Worm (Caenorhabditis elegans) whole organism, L2 larva: ENCODE data around the gene egl-1.

Experiments used
- F13H6.1 ChIP-seq: sonication (generic microtip); optimal IDR thresholded peaks from 2 replicates; lab custom pipeline; 2016; ENCODE audit warnings: missing genetic modification characterization, missing compliant biosample characterization
- R02D3.7 ChIP-seq: fragments of 150-350 bp; optimal IDR thresholded peaks from 2 replicates; lab custom pipeline; 2014; ENCODE audit warnings: missing biosample characterization, missing genetic modification characterization
- ZK546.5 ChIP-seq: sonication (generic microtip); optimal IDR thresholded peaks from 2 replicates; lab custom pipeline; 2017; ENCODE audit warnings: missing biosample characterization, missing genetic modification characterization
- alr-1 ChIP-seq: fragments of 150-350 bp; optimal IDR thresholded peaks from 2 replicates; lab custom pipeline; 2014; ENCODE audit warnings: missing biosample characterization, missing genetic modification characterization
- aly-2 ChIP-seq: fragments of 150-350 bp; optimal IDR thresholded peaks from 2 replicates; lab custom pipeline; 2014; ENCODE audit warnings: missing biosample characterization, missing genetic modification characterization
- ama-1 ChIP-seq: fragments of 150-350 bp; optimal IDR thresholded peaks from 2 replicates; lab custom pipeline; 2018; ENCODE audit warnings: inconsistent platforms
- blmp-1 ChIP-seq: sonication (generic microtip); optimal IDR thresholded peaks from 2 replicates; lab custom pipeline; 2017; ENCODE audit warnings: missing genetic modification characterization, mild to moderate bottlenecking, missing compliant biosample characterization, antibody characterized with exemption, moderate library complexity; ENCODE audit not compliant: insufficient read depth
- ceh-16 ChIP-seq: fragments of 150-350 bp; optimal IDR thresholded peaks from 2 replicates; lab custom pipeline; 2014; ENCODE audit warnings: missing biosample characterization, missing genetic modification characterization
- crh-2 ChIP-seq: sonication (generic microtip); optimal IDR thresholded peaks from 2 replicates; lab custom pipeline; 2017; ENCODE audit warnings: missing biosample characterization, missing genetic modification characterization
- elt-1 ChIP-seq: fragments of 150-350 bp; optimal IDR thresholded peaks from 2 replicates; lab custom pipeline; 2014; ENCODE audit warnings: missing biosample characterization, missing genetic modification characterization
- fos-1 ChIP-seq: fragments of 150-350 bp; optimal IDR thresholded peaks from 2 replicates; lab custom pipeline; 2014; ENCODE audit warnings: missing biosample characterization, missing genetic modification characterization
- lin-11 ChIP-seq: fragments of 150-350 bp; sonication (generic microtip); optimal IDR thresholded peaks from 2 replicates; lab custom pipeline; 2014; ENCODE audit warnings: missing biosample characterization, missing genetic modification characterization, inconsistent platforms, mixed read lengths
- lin-13 ChIP-seq: fragments of 150-350 bp; optimal IDR thresholded peaks from 2 replicates; lab custom pipeline; 2014; ENCODE audit warnings: missing biosample characterization, missing genetic modification reagents, missing genetic modification characterization
- lin-39 ChIP-seq: fragments of 150-350 bp; optimal IDR thresholded peaks from 2 replicates; lab custom pipeline; 2014; ENCODE audit warnings: missing biosample characterization, missing genetic modification reagents, missing genetic modification characterization
- mbf-1 ChIP-seq: sonication (generic microtip); optimal IDR thresholded peaks from 2 replicates; lab custom pipeline; 2017; ENCODE audit warnings: missing biosample characterization, missing genetic modification characterization
- mdl-1 ChIP-seq, 2 experiments: fragments of 150-350 bp in 1 of 2; sonication (generic microtip) in 1 of 2; optimal IDR thresholded peaks; 2 replicates each; lab custom pipeline; 2017; ENCODE audit warnings: missing biosample characterization in 2 of 2, missing genetic modification characterization in 2 of 2
- nhr-10 ChIP-seq: sonication (generic microtip); optimal IDR thresholded peaks from 2 replicates; lab custom pipeline; 2017; ENCODE audit warnings: missing biosample characterization, missing genetic modification characterization
- nhr-12 ChIP-seq: fragments of 150-350 bp; optimal IDR thresholded peaks from 2 replicates; lab custom pipeline; 2014; ENCODE audit warnings: missing biosample characterization, missing genetic modification characterization
- nhr-129 ChIP-seq: fragments of 150-350 bp; optimal IDR thresholded peaks from 2 replicates; lab custom pipeline; 2014; ENCODE audit warnings: missing biosample characterization, missing genetic modification characterization
- nhr-23 ChIP-seq: fragments of 150-350 bp; optimal IDR thresholded peaks from 2 replicates; lab custom pipeline; 2014; ENCODE audit warnings: missing biosample characterization, missing genetic modification reagents, missing genetic modification characterization
- nhr-6 ChIP-seq: fragments of 150-350 bp; optimal IDR thresholded peaks from 2 replicates; lab custom pipeline; 2014; ENCODE audit warnings: missing biosample characterization, missing genetic modification characterization
- nhr-77 ChIP-seq: fragments of 150-350 bp; optimal IDR thresholded peaks from 2 replicates; lab custom pipeline; 2014; ENCODE audit warnings: missing biosample characterization, missing genetic modification characterization
- peb-1 ChIP-seq: fragments of 150-350 bp; optimal IDR thresholded peaks from 2 replicates; lab custom pipeline; 2014; ENCODE audit warnings: missing biosample characterization, missing genetic modification characterization
- sem-4 ChIP-seq: fragments of 150-350 bp; optimal IDR thresholded peaks from 2 replicates; lab custom pipeline; 2014; ENCODE audit warnings: missing biosample characterization, missing genetic modification reagents, missing genetic modification characterization
- sma-9 ChIP-seq, 2 experiments: fragments of 150-350 bp in 1 of 2; sonication (generic microtip) in 1 of 2; optimal IDR thresholded peaks; 2 replicates each; lab custom pipeline; 2014 to 2016; ENCODE audit warnings: missing genetic modification characterization in 2 of 2, mild to moderate bottlenecking in 1 of 2, missing biosample characterization in 1 of 2, missing compliant biosample characterization in 1 of 2, missing genetic modification reagents in 1 of 2, moderate library complexity in 1 of 2
- snpc-4 ChIP-seq: fragments of 150-350 bp; optimal IDR thresholded peaks from 2 replicates; lab custom pipeline; 2014; ENCODE audit warnings: missing biosample characterization, missing genetic modification characterization
- unc-55 ChIP-seq: fragments of 150-350 bp; sonication (generic microtip); optimal IDR thresholded peaks from 3 replicates; lab custom pipeline; 2014; ENCODE audit warnings: missing biosample characterization, missing genetic modification reagents, missing genetic modification characterization
- unc-62 ChIP-seq: fragments of 150-350 bp; optimal IDR thresholded peaks from 2 replicates; lab custom pipeline; 2014; ENCODE audit warnings: missing biosample characterization, missing genetic modification reagents, missing genetic modification characterization
- zag-1 ChIP-seq: fragments of 150-350 bp; optimal IDR thresholded peaks from 2 replicates; lab custom pipeline; 2014; ENCODE audit warnings: missing biosample characterization, missing genetic modification characterization
- ztf-1 ChIP-seq: fragments of 200-800 bp; sonication (Bioruptor generic); conservative IDR thresholded peaks from 2 replicates; pipeline ENCODE4 v1.3.6; 2022; ENCODE audit warnings: missing genetic modification characterization, missing compliant biosample characterization
- ztf-11 ChIP-seq: sonication (generic microtip); optimal IDR thresholded peaks from 2 replicates; lab custom pipeline; 2017; ENCODE audit warnings: missing biosample characterization, missing genetic modification characterization

Gene egl-1

DNA sequence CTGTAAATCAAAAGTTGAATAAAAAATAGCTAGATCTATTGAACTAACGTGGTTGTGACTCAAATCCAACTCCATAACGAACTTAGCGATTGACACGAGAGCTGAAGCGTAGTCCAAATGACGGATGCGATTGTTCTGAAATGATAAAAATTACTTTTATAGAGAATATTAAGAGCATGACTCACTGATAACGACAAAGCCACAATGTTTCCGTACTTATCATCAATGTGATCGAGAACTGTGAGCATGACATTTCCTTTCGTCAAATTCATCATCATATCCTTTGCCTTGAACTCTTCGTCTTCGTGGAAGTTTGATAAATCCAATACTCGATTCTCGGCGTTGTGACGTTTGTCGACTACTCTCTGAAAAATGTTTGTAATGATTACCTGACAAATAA is 18.1 kb downstream of the egl-1 start:
- no peak for TF ChIP-seq unc-62 (GFP tag; lab: Kevin White, UChicago)
- peak; percentile 93 for TF ChIP-seq fos-1 (tag; lab: Kevin White, UChicago)

DNA sequence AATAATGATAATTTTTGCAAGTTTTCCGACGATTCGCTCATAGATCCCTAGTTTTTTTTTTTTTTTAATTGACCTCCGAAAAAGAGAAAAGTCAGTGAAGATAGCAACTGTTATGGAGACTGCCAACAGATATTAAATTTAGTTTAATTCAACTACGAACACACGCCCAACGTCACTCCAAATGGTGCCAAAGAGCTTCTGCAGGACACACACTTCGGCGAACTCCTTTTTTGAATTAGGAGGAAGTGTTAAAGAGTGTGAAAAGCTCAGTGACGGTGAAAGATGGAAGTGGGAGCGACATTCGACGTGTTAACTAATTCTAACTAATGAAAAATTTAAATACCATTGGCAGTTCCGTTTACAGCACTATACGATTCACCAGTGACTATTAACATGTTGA is 20.2 kb downstream of the egl-1 start:
- TF ChIP-seq unc-62 (GFP tag; lab: Kevin White, UChicago), result no peak
- peak; percentile 7 for TF ChIP-seq unc-55
- TF ChIP-seq, all 48 proteins: peak for 1

DNA sequence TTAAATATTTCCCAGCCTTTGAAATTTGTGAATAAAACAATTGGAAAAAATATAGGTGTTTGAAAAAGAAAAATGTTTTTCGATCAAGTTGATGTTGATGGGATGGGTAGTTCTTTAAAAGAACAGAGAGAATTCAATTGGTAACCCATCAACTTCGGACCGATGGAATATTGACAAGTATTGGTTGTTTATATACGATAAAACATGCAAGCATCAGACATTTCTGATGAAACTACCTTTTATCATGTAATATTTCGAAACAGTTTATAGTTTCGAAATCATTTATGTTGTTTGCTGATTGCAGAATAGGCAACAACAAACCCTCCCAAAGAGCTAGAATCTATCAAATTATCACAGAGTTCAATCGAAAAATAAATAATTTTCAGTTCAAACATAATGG is 22.3 kb downstream of the egl-1 start:
- TF ChIP-seq snpc-4 (tag; lab: Kevin White, UChicago), result peak; percentile 69
- TF ChIP-seq aly-2, result no peak
- TF ChIP-seq nhr-129 (tag; lab: Kevin White, UChicago), result peak; percentile 45

DNA sequence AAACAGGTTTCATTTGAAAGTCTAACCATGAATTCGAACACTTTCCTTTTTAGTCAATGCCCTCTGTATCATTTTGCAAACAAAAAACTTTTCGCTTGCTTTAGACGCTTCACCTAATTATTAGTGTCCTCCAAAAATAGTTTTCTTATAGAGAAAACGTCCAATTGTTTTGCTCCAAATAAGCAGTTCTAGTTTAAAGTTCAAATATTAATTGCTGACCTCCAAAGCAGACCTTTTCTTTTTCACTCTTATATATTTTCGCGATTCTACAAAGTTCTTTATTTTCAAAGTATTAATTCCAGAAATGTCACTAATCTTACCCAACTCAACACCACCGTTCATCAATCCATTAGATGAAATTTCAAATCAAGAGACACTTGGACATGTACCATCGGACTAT is 23.4 kb downstream of the egl-1 start, which contains the start of gene gnrr-2:
gnrr-2 (plus strand) TSS at position 301 of the 400 bp plus-strand sequence.
- TF ChIP-seq ZK546.5 (tag; lab: Kevin White, UChicago) (no peak), nhr-6 (tag; lab: Kevin White, UChicago) (no peak), ceh-16 (tag; lab: Kevin White, UChicago) (no peak), unc-62 (GFP tag; lab: Kevin White, UChicago) (no peak), nhr-77 (tag; lab: Kevin White, UChicago) (no peak), alr-1 (tag; lab: Kevin White, UChicago) (no peak), fos-1 (tag; lab: Kevin White, UChicago) (no peak)

DNA sequence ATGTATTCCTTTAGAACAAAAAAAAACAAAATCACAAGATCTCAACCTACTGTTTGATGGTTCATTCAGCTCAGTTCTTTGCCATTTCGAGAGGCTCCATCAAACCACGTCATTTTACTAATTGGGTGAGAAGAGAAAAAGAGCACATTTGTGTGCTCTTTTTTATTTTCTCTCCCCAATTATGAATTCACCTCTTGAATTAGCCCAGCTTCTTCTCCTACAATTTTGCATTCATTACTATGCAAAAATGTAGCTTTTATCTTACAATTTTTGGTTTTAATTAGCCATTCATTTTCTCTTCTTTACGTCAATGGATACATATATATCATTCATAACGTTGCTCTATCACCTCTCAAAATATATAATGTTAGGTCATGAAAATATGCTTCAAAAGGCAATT is 26.5 kb downstream of the egl-1 start:
- TF ChIP-seq aly-2 (no peak), lin-11 (tag; lab: Kevin White, UChicago) (no peak), nhr-77 (tag; lab: Kevin White, UChicago) (no peak), elt-1 (tag; lab: Kevin White, UChicago) (no peak), lin-39 (no peak), zag-1 (tag; lab: Kevin White, UChicago) (no peak)

DNA sequence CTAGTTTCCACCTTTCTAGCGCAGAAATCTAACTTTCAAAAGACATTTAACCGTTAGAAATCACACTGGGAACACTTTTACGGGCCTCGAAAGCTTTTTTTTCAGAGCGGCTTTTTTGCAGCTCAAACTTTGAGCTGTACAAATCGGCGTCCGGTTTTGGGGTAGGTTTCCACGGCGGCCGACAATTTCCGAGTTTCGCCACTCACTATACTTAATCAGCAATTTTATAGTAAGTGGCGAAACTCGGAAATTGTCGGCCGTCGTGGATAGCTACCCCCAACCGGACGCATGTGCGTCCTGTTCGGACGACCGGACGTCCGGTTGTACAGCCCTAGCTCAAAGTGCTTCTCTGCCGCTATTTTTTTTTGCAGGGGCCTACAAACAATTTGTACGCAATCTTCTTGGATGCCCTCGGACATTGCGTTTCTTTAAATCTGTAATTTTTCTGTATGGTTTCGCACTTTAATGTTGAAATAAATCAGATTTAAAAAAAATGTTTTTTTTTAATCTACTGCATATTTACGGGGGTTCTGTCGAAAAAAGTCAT is 36.0 kb downstream of the egl-1 start:
- TF ChIP-seq mbf-1, result no peak
- no peak for TF ChIP-seq fos-1 (tag; lab: Kevin White, UChicago)
- no peak for TF ChIP-seq peb-1 (tag; lab: Kevin White, UChicago)
- TF ChIP-seq zag-1 (tag; lab: Kevin White, UChicago), result no peak
- TF ChIP-seq lin-13, result no peak

DNA sequence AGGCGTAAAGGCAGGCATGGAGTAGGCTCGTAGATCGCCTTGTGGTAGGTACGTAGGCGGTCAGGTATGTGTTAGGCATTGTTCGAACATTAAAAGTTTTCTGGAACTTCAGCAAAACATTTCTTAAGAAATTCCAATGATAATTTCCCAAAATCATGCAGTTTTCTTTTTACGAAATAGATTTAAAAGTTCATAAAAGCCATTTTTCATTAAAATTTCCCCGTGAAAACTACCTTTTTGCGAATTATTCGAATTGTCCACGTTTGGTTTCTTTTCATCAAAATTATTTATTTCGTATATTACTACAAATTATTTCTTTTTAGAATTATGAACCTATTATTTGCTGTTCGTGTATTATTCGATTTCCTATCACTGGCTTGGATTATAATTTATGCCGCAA is 37.4 kb downstream of the egl-1 start, which contains the start of gene C15H11.13:
C15H11.13 (plus strand) TSS at position 301 of the 400 bp plus-strand sequence.
- TF ChIP-seq zag-1 (tag; lab: Kevin White, UChicago) (no peak), F13H6.1 (no peak), nhr-10 (no peak), crh-2 (tag; lab: Kevin White, UChicago) (no peak), nhr-23 (no peak), ztf-1 (no peak), mdl-1 (tag; optimal IDR thresholded peaks at IDR 0.05; lab: Kevin White, UChicago) (no peak), sem-4 (no peak), ceh-16 (tag; lab: Kevin White, UChicago) (no peak), ama-1 (lab: Kevin White, UChicago) (no peak), peb-1 (tag; lab: Kevin White, UChicago) (no peak), unc-62 (GFP tag; lab: Kevin White, UChicago) (no peak), sma-9 (GFP tag; optimal IDR thresholded peaks at IDR 0.05; lab: Kevin White, UChicago) (no peak), sma-9 (tag; optimal IDR thresholded peaks at IDR 0.05; lab: Kevin White, UChicago) (no peak), blmp-1 (no peak), R02D3.7 (tag; lab: Kevin White, UChicago) (no peak), aly-2 (no peak), nhr-12 (tag; lab: Kevin White, UChicago) (no peak), ztf-11 (tag; lab: Kevin White, UChicago) (no peak)
